Fruit fly (Drosophila melanogaster) whole organism, larva: ENCODE measurements around the gene Men.

Experiments
- noc ChIP-seq: fragments of 200-800 bp; sonication (Bioruptor generic); optimal IDR thresholded peaks from 3 replicates; lab custom pipeline; 2019; ENCODE audit warnings: missing biosample characterization, mild to moderate bottlenecking, missing genetic modification characterization, moderate library complexity

Men gene

DNA sequence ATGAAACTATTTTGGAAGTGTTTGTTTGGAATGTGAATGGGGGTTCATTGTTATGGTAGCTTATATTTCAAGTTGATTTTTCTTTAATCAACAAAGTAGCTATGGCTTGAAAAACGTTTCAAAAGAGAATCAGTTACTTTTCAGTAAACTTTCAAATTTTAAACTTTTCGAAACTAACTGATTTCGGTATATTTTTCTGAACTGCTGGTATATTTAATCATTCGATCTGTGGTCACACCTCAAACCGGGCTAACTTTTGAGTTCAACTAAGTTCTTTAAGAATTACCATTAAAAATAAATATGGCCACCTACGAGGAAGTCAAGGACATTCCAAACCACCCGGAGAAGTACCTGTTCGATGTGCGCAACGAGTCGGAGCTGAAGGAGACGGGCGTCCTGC lies 17.4 kb downstream of the Men start, which contains the start of gene CG12279:
CG12279 (plus strand) TSS at position 234 of the 400 bp plus-strand sequence.
- no peak for TF ChIP-seq noc (tag; lab: Kevin White, UChicago)

- no peak for TF ChIP-seq noc (tag; lab: Kevin White, UChicago)
Measured at dm6 chr3R:12701994-12702494, 20.2 kb downstream of the Men start.

DNA sequence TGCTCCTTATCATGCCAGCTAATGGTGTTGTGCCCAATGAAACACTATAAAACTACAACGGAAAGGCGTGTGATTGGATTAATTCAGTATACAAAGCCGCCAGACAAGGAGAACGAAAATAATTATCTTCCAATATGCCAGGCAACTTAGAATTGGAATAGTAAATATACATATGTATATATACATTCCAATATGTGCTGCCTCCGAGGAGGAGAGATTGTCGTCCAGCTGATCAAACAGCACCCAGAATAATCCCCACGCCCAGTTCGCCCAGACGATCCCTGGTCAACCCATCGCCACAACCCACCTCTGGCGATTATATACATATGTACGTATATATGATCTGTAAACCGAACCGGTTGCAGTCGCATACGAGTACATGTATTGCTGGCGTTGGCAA lies 21.0 kb downstream of the Men start:
- no peak for TF ChIP-seq noc (tag; lab: Kevin White, UChicago)

- TF ChIP-seq noc (tag; lab: Kevin White, UChicago), result no peak
Measured at dm6 chr3R:12700454-12700853, 21.8 kb downstream of the Men start.

DNA sequence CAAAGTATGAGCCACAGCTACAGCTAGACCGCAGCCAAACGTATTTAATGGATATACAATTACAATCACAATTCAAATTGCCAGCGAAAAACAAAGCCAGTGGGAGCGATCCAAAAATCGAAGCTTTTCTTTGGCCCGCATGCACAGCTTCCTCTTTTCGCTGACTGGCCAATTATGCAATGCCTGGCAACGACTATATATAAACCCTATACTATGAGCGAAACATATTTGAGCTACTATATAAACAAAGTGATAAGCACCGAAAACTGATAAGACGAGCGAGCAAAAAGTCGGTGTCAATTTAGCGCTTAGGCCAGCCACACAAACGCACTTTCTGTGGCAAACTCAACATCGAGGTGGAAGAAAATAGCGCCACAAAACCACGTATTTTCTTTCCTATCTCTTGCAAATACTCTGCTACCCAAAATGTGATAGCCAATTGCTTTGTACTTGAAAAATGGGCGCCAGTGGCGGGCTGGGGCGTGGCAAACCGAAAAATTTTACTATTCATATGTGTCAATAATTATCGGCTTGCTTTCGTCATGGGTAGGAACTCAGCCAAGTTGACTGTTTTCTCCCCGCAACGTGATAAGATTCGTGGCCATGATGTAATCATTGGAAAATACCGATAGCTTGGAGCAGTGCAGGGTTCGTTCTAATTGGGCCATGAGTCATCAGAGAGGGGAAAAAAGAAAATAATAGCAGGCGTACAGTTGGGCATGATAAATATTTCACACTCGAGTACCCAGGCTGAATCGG lies 22.4 kb downstream of the Men start:
- peak; percentile 46 for TF ChIP-seq noc (tag; lab: Kevin White, UChicago)

DNA sequence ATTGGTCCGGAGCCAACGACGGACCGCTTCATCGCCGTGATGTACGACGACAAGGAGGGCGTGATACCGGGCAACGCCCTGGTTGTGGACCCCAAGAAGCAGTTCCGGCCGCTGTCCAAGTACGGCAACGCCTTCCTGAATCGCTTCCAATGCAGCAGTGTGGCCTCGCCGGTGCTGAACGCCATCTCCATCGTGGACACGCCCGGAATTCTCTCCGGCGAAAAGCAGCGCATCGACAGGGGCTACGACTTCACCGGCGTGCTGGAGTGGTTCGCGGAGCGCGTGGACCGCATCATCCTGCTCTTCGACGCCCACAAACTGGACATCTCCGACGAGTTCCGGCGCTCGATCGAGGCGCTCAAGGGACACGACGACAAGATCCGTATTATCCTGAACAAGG lies 23.9 kb downstream of the Men start:
- no peak for TF ChIP-seq noc (tag; lab: Kevin White, UChicago)

dm6 chr3R:12697571-12698039 lies 24.6 kb downstream of the Men start:
- TF ChIP-seq noc (tag; lab: Kevin White, UChicago), result peak; percentile 6

DNA sequence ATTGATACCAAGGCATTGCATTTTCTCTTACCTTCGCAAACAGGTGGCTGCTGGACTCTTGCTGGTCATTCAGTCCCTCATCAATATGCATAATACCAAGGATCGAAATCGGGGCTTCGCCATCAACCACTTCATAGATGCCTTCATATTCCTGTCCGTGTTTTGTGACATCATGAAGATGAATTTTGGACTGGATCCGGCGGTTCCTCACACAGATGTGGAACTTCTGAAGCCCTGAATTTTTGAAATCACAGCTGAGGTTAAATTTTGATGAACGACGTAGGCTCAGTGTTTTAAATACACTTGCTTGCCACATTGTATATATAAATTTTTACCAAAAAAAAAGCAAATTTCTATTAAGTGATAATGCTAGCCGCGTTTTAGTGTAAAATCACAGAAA lies 25.2 kb downstream of the Men start, which contains the start of gene Past1:
Past1 (plus strand) TSS at position 301 of the 400 bp plus-strand sequence.
- TF ChIP-seq noc (tag; lab: Kevin White, UChicago), result no peak

- no peak for TF ChIP-seq noc (tag; lab: Kevin White, UChicago)
Measured at dm6 chr3R:12694742-12695141, 27.5 kb downstream of the Men start, which contains the start of the genes CG14391 and NijC. TSS of gene CG14391 (minus strand) at chr3R:12694842. TSS of gene NijC (plus strand) at chr3R:12695129.

DNA sequence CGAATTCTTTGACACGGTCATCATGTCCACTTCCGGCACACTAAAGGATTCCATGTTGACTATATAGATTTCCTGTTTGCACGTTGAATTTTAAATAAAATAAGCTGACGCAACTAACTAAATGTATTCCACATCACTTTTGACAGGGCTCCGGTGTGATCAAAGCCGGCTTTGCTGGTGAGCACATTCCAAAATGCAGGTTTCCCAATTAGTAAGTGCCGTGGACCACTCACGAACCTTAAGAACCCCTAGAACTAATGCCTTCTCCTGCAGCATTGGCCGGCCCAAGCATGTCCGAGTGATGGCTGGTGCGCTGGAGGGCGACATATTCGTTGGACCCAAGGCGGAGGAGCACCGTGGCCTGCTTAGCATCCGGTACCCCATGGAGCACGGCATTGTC lies 29.7 kb downstream of the Men start, which contains the start of gene CG31347:
CG31347 (minus strand) TSS at position 101 of the 400 bp plus-strand sequence.
- no peak for TF ChIP-seq noc (tag; lab: Kevin White, UChicago)

dm6 chr3R:12691422-12692101 lies 30.7 kb downstream of the Men start, which contains the start of gene Arp1:
TSS of gene Arp1 (plus strand) at chr3R:12691743.
- TF ChIP-seq noc (tag; lab: Kevin White, UChicago), result no peak

- no peak for TF ChIP-seq noc (tag; lab: Kevin White, UChicago)
Measured at dm6 chr3R:12688672-12689417, 33.4 kb downstream of the Men start, which contains the start of gene kar. TSS of gene kar (minus strand) at chr3R:12689367.

DNA sequence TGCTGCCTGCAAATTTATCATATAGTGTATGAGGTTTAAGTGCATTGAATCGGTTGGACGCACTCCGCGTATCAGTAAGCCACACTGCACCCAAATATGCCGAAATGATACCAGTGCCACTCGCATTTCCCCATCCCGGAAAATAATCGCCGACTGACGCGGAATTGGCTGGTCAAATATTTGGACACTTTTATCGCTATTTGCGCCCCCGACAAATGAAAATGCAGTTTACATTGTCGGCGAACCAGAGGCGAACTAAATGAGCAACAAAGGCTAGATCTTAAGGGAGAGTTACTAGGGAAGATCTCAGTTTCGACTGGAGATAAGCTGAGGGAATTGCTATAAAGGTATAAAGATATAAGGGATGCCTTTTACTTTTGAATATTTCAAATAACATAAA lies 34.1 kb downstream of the Men start:
- no peak for TF ChIP-seq noc (tag; lab: Kevin White, UChicago)

dm6 chr3R:12685290-12685689 lies 37.0 kb downstream of the Men start:
- TF ChIP-seq noc (tag; lab: Kevin White, UChicago), result peak; percentile 41

DNA sequence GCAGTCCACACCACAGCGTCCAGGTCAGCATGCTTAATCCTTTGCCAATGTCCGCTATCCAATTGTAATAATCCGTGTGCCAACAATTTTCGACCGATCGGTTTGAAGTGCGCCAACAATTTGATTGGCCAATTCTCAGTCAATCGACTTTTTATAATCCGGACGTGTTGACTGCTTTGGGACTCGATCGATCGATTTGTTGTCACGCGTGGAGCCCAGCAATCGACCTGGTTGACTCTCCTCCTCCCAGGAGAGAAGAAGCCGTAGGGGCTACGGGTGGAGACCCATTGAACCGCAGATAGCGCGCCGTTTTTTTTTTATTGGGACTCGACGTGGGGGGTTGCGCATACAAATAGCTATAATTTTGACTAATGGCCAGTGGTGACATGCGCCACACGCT lies 41.0 kb downstream of the Men start, which contains the start of gene Cyp313a4:
Cyp313a4 (minus strand) TSS at position 101 of the 400 bp plus-strand sequence.
- TF ChIP-seq noc (tag; lab: Kevin White, UChicago), result no peak
